Worm (Caenorhabditis elegans): ENCODE results near the gene cct-6.

The cct-6 gene

DNA sequence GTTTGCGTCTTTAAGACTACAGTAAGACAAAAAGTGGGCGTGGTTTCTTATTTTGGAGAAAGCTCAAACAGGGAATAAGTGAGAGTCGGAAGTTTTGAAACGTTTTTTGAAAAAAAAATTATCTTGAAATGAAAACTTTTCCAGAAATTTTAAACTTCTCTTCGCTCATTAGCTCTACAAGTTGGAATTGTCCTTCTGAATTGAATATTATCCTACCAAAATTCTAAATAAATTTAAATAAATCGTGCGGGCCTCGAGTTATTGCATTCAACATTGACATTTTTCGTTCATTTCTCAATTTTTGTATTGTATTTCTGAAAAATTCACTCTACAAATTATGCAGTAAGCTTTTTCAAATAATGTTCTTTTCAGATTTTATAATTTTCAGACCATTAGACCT is 50.2 kb downstream of the cct-6 start, which contains the start of gene R12B2.3:
Gene R12B2.3, plus strand, starts transcription at position 301 of the 400 bp plus-strand sequence.
- no peak for TF ChIP-seq lsy-2 (tag; optimal IDR thresholded peaks at IDR 0.05)
- TF ChIP-seq blmp-1 (tag; optimal IDR thresholded peaks at IDR 0.05): no peak
- no peak for TF ChIP-seq pha-4 (tag; optimal IDR thresholded peaks at IDR 0.05)
- no peak for TF ChIP-seq sptf-1 (tag; optimal IDR thresholded peaks at IDR 0.05)
- no peak for TF ChIP-seq drap-1 (GFP tag; optimal IDR thresholded peaks at IDR 0.05)
- no peak for TF ChIP-seq elt-3 (tag; optimal IDR thresholded peaks at IDR 0.05)
- TF ChIP-seq unc-120 (tag; optimal IDR thresholded peaks at IDR 0.05; ENCODE audit: poor library complexity, severe bottlenecking): no peak
